Worm (Caenorhabditis elegans) whole organism, L1 larva: Measurements from ENCODE around the gene sams-5.
"Not testable (repeated sequence)": the region's sequence is repeated elsewhere in the genome, so short reads cannot be mapped to it uniquely, and the experiment has no call there.

Source experiments
- dpl-1 ChIP-seq, 3 experiments: fragments of 150-350 bp in 2 of 3; sonication (generic microtip) in 1 of 3; optimal IDR thresholded peaks; 2 replicates each; lab custom pipeline; 2014 to 2017; ENCODE audit warnings: missing biosample characterization in 3 of 3, missing genetic modification characterization in 3 of 3, missing genetic modification reagents in 3 of 3
- fkh-10 ChIP-seq: sonication (generic microtip); optimal IDR thresholded peaks from 2 replicates; lab custom pipeline; 2017; ENCODE audit warnings: missing biosample characterization, missing genetic modification reagents, missing genetic modification characterization
- isw-1 ChIP-seq: fragments of 200-800 bp; sonication (Bioruptor generic); IDR thresholded peaks from 2 replicates; pipeline ENCODE4 v1.3.6; 2022; ENCODE audit warnings: missing genetic modification characterization, missing compliant biosample characterization
- jun-1 ChIP-seq: fragments of 150-350 bp; optimal IDR thresholded peaks from 2 replicates; lab custom pipeline; 2014; ENCODE audit warnings: missing biosample characterization, missing genetic modification reagents, missing genetic modification characterization
- lin-13 ChIP-seq: fragments of 150-350 bp; optimal IDR thresholded peaks from 2 replicates; lab custom pipeline; 2014; ENCODE audit warnings: missing biosample characterization, missing genetic modification reagents, missing genetic modification characterization

ce11 chrIV:6317357-6317756 is 38.0 kb upstream of the sams-5 start, which contains the start of gene Y73B6BL.12:
- TF ChIP-seq isw-1 (GFP tag; lab: Robert Waterston, UW); dpl-1 (GFP tag; optimal IDR thresholded peaks at IDR 0.05; lab: Kevin White, UChicago); lin-13 (GFP tag; lab: Kevin White, UChicago); fkh-10 (GFP tag; lab: Kevin White, UChicago); jun-1 (tag; lab: Kevin White, UChicago): not testable (repeated sequence)
